Worm (Caenorhabditis elegans) whole organism, L2 larva: ENCODE data around the gene F31E3.12.

Source experiments
- C34F6.9 ChIP-seq: fragments of 150-350 bp; optimal IDR thresholded peaks from 2 replicates; lab custom pipeline; 2014; ENCODE audit warnings: missing biosample characterization, missing genetic modification characterization
- F13H6.1 ChIP-seq: sonication (generic microtip); optimal IDR thresholded peaks from 2 replicates; lab custom pipeline; 2016; ENCODE audit warnings: missing genetic modification characterization, missing compliant biosample characterization
- R02D3.7 ChIP-seq: fragments of 150-350 bp; optimal IDR thresholded peaks from 2 replicates; lab custom pipeline; 2014; ENCODE audit warnings: missing biosample characterization, missing genetic modification characterization
- Y55F3AM.14 ChIP-seq: fragments of 200-800 bp; sonication (Bioruptor generic); optimal IDR thresholded peaks from 2 replicates; lab custom pipeline; 2018; ENCODE audit warnings: mild to moderate bottlenecking, missing genetic modification characterization, missing compliant biosample characterization
- alr-1 ChIP-seq: fragments of 150-350 bp; optimal IDR thresholded peaks from 2 replicates; lab custom pipeline; 2014; ENCODE audit warnings: missing biosample characterization, missing genetic modification characterization
- ama-1 ChIP-seq: fragments of 150-350 bp; optimal IDR thresholded peaks from 2 replicates; lab custom pipeline; 2018; ENCODE audit warnings: inconsistent platforms
- ceh-16 ChIP-seq: fragments of 150-350 bp; optimal IDR thresholded peaks from 2 replicates; lab custom pipeline; 2014; ENCODE audit warnings: missing biosample characterization, missing genetic modification characterization
- ceh-82 ChIP-seq: fragments of 150-350 bp; optimal IDR thresholded peaks from 2 replicates; lab custom pipeline; 2014; ENCODE audit warnings: missing biosample characterization, missing genetic modification characterization
- egl-27 ChIP-seq: sonication (generic microtip); optimal IDR thresholded peaks from 3 replicates; lab custom pipeline; 2017; ENCODE audit warnings: missing biosample characterization, missing genetic modification reagents, missing genetic modification characterization
- elt-3 ChIP-seq: sonication (generic microtip); optimal IDR thresholded peaks from 2 replicates; lab custom pipeline; 2017; ENCODE audit warnings: missing biosample characterization, missing genetic modification characterization
- fos-1 ChIP-seq: fragments of 150-350 bp; optimal IDR thresholded peaks from 2 replicates; lab custom pipeline; 2014; ENCODE audit warnings: missing biosample characterization, missing genetic modification characterization
- gmeb-1 ChIP-seq: fragments of 150-350 bp; optimal IDR thresholded peaks from 2 replicates; lab custom pipeline; 2014; ENCODE audit warnings: missing biosample characterization, missing genetic modification characterization
- lin-11 ChIP-seq: fragments of 150-350 bp; sonication (generic microtip); optimal IDR thresholded peaks from 2 replicates; lab custom pipeline; 2014; ENCODE audit warnings: missing biosample characterization, missing genetic modification characterization, inconsistent platforms, mixed read lengths
- lin-13 ChIP-seq: fragments of 150-350 bp; optimal IDR thresholded peaks from 2 replicates; lab custom pipeline; 2014; ENCODE audit warnings: missing biosample characterization, missing genetic modification reagents, missing genetic modification characterization
- lin-39 ChIP-seq: fragments of 150-350 bp; optimal IDR thresholded peaks from 2 replicates; lab custom pipeline; 2014; ENCODE audit warnings: missing biosample characterization, missing genetic modification reagents, missing genetic modification characterization
- lsy-2 ChIP-seq, 2 experiments: fragments of 150-350 bp in 1 of 2; sonication (generic microtip) in 1 of 2; optimal IDR thresholded peaks; 2 replicates each; lab custom pipeline; 2014 to 2017; ENCODE audit warnings: missing biosample characterization in 2 of 2, missing genetic modification characterization in 2 of 2
- mab-5 ChIP-seq: fragments of 150-350 bp; optimal IDR thresholded peaks from 2 replicates; lab custom pipeline; 2014; ENCODE audit warnings: missing biosample characterization, missing genetic modification characterization
- mbf-1 ChIP-seq: sonication (generic microtip); optimal IDR thresholded peaks from 2 replicates; lab custom pipeline; 2017; ENCODE audit warnings: missing biosample characterization, missing genetic modification characterization
- mdl-1 ChIP-seq, 2 experiments: fragments of 150-350 bp in 1 of 2; sonication (generic microtip) in 1 of 2; optimal IDR thresholded peaks; 2 replicates each; lab custom pipeline; 2017; ENCODE audit warnings: missing biosample characterization in 2 of 2, missing genetic modification characterization in 2 of 2
- nhr-11 ChIP-seq: fragments of 150-350 bp; optimal IDR thresholded peaks from 2 replicates; lab custom pipeline; 2014; ENCODE audit warnings: missing biosample characterization, missing genetic modification characterization
- nhr-12 ChIP-seq: fragments of 150-350 bp; optimal IDR thresholded peaks from 2 replicates; lab custom pipeline; 2014; ENCODE audit warnings: missing biosample characterization, missing genetic modification characterization
- nhr-129 ChIP-seq: fragments of 150-350 bp; optimal IDR thresholded peaks from 2 replicates; lab custom pipeline; 2014; ENCODE audit warnings: missing biosample characterization, missing genetic modification characterization
- nhr-21 ChIP-seq: fragments of 150-350 bp; optimal IDR thresholded peaks from 2 replicates; lab custom pipeline; 2014; ENCODE audit warnings: missing biosample characterization, missing genetic modification characterization
- nhr-23 ChIP-seq: fragments of 150-350 bp; optimal IDR thresholded peaks from 2 replicates; lab custom pipeline; 2014; ENCODE audit warnings: missing biosample characterization, missing genetic modification reagents, missing genetic modification characterization
- nhr-25 ChIP-seq: fragments of 150-350 bp; sonication (generic microtip); optimal IDR thresholded peaks from 3 replicates; lab custom pipeline; 2014; ENCODE audit warnings: missing biosample characterization, missing genetic modification characterization
- nhr-77 ChIP-seq: fragments of 150-350 bp; optimal IDR thresholded peaks from 2 replicates; lab custom pipeline; 2014; ENCODE audit warnings: missing biosample characterization, missing genetic modification characterization
- peb-1 ChIP-seq: fragments of 150-350 bp; optimal IDR thresholded peaks from 2 replicates; lab custom pipeline; 2014; ENCODE audit warnings: missing biosample characterization, missing genetic modification characterization
- sem-4 ChIP-seq: fragments of 150-350 bp; optimal IDR thresholded peaks from 2 replicates; lab custom pipeline; 2014; ENCODE audit warnings: missing biosample characterization, missing genetic modification reagents, missing genetic modification characterization
- skn-1 ChIP-seq: sonication (generic microtip); optimal IDR thresholded peaks from 2 replicates; lab custom pipeline; 2017; ENCODE audit warnings: missing biosample characterization, missing genetic modification characterization
- sma-9 ChIP-seq, 2 experiments: fragments of 150-350 bp in 1 of 2; sonication (generic microtip) in 1 of 2; optimal IDR thresholded peaks; 2 replicates each; lab custom pipeline; 2014 to 2016; ENCODE audit warnings: missing genetic modification characterization in 2 of 2, mild to moderate bottlenecking in 1 of 2, missing biosample characterization in 1 of 2, missing compliant biosample characterization in 1 of 2, missing genetic modification reagents in 1 of 2, moderate library complexity in 1 of 2
- unc-39 ChIP-seq: fragments of 150-350 bp; optimal IDR thresholded peaks from 2 replicates; lab custom pipeline; 2014; ENCODE audit warnings: missing biosample characterization, missing genetic modification characterization
- unc-55 ChIP-seq: fragments of 150-350 bp; sonication (generic microtip); optimal IDR thresholded peaks from 3 replicates; lab custom pipeline; 2014; ENCODE audit warnings: missing biosample characterization, missing genetic modification reagents, missing genetic modification characterization
- ztf-1 ChIP-seq: fragments of 200-800 bp; sonication (Bioruptor generic); conservative IDR thresholded peaks from 2 replicates; pipeline ENCODE4 v1.3.6; 2022; ENCODE audit warnings: missing genetic modification characterization, missing compliant biosample characterization
- ztf-11 ChIP-seq: sonication (generic microtip); optimal IDR thresholded peaks from 2 replicates; lab custom pipeline; 2017; ENCODE audit warnings: missing biosample characterization, missing genetic modification characterization
- ztf-4 ChIP-seq: fragments of 150-350 bp; optimal IDR thresholded peaks from 2 replicates; lab custom pipeline; 2014; ENCODE audit warnings: missing biosample characterization, missing genetic modification characterization

The F31E3.12 gene

ce11 chrIII:6992496-6992895 is 23.3 kb downstream of the F31E3.12 start:
- TF ChIP-seq fos-1, result peak; percentile 52
- TF ChIP-seq F13H6.1 (tag; lab: Kevin White, UChicago), result peak; percentile 42
- TF ChIP-seq unc-39 (tag; lab: Kevin White, UChicago), result no peak

ce11 chrIII:6993179-6993578 is 24.0 kb downstream of the F31E3.12 start:
- TF ChIP-seq nhr-21 (tag; lab: Kevin White, UChicago), result peak; percentile 42
- peak; percentile 32 for TF ChIP-seq sma-9 (GFP tag; optimal IDR thresholded peaks at IDR 0.05; lab: Kevin White, UChicago)
- no peak for TF ChIP-seq sma-9 (tag; optimal IDR thresholded peaks at IDR 0.05; lab: Kevin White, UChicago)
- TF ChIP-seq R02D3.7 (tag; lab: Kevin White, UChicago), result no peak
- TF ChIP-seq, all 48 proteins: peak for 2

- TF ChIP-seq lin-11 (tag; lab: Kevin White, UChicago) (no peak), fos-1 (no peak), nhr-77 (tag; lab: Kevin White, UChicago) (no peak), ceh-16 (tag; lab: Kevin White, UChicago) (no peak), mab-5 (tag; lab: Kevin White, UChicago) (no peak), peb-1 (tag; lab: Kevin White, UChicago) (no peak), lsy-2 (tag; optimal IDR thresholded peaks at IDR 0.05; lab: Kevin White, UChicago) (no peak), alr-1 (no peak), sma-9 (GFP tag; optimal IDR thresholded peaks at IDR 0.05; lab: Kevin White, UChicago) (no peak), sma-9 (tag; optimal IDR thresholded peaks at IDR 0.05; lab: Kevin White, UChicago) (no peak), ztf-11 (tag; lab: Kevin White, UChicago) (no peak), nhr-12 (tag; lab: Kevin White, UChicago) (no peak), unc-39 (tag; lab: Kevin White, UChicago) (no peak), ztf-1 (no peak), mdl-1 (tag; optimal IDR thresholded peaks at IDR 0.05; lab: Kevin White, UChicago) (no peak), lin-13 (no peak), elt-3 (tag; lab: Kevin White, UChicago) (no peak), unc-55 (GFP tag; lab: Kevin White, UChicago) (no peak), nhr-21 (tag; lab: Kevin White, UChicago) (no peak)
Measured at ce11 chrIII:7002143-7002542, 33.0 kb downstream of the F31E3.12 start.

- TF ChIP-seq unc-55 (GFP tag; lab: Kevin White, UChicago) (no peak), nhr-25 (tag; lab: Kevin White, UChicago) (peak; percentile 23)
Measured at ce11 chrIII:7005350-7005749, 36.2 kb downstream of the F31E3.12 start, which contains the start of gene C06E8.5. Gene C06E8.5 (minus strand): TSS chrIII:7005450.

- TF ChIP-seq Y55F3AM.14 (no peak), nhr-23 (tag; lab: Kevin White, UChicago) (no peak), gmeb-1 (tag; lab: Kevin White, UChicago) (no peak), C34F6.9 (tag; lab: Kevin White, UChicago) (no peak), sem-4 (tag; lab: Kevin White, UChicago) (no peak), fos-1 (no peak), nhr-21 (tag; lab: Kevin White, UChicago) (no peak), ama-1 (lab: Kevin White, UChicago) (no peak), lin-11 (tag; lab: Kevin White, UChicago) (no peak), egl-27 (no peak), unc-39 (tag; lab: Kevin White, UChicago) (no peak), mbf-1 (tag; lab: Kevin White, UChicago) (no peak), ceh-82 (tag; lab: Kevin White, UChicago) (no peak), ztf-1 (no peak)
Measured at ce11 chrIII:7008836-7009235, 39.6 kb downstream of the F31E3.12 start, which contains the start of gene lgc-38. Gene lgc-38 (plus strand): TSS chrIII:7009136.

ce11 chrIII:7012060-7012459 is 42.9 kb downstream of the F31E3.12 start:
- TF ChIP-seq nhr-129 (tag; lab: Kevin White, UChicago) (no peak), lsy-2 (tag; optimal IDR thresholded peaks at IDR 0.05; lab: Kevin White, UChicago) (no peak), nhr-23 (tag; lab: Kevin White, UChicago) (no peak), ztf-4 (tag; lab: Kevin White, UChicago) (no peak), sma-9 (GFP tag; optimal IDR thresholded peaks at IDR 0.05; lab: Kevin White, UChicago) (no peak), sma-9 (tag; optimal IDR thresholded peaks at IDR 0.05; lab: Kevin White, UChicago) (no peak), ztf-1 (no peak), nhr-11 (tag; lab: Kevin White, UChicago) (no peak), lin-39 (tag; lab: Kevin White, UChicago) (no peak), skn-1 (no peak), fos-1 (no peak)
